Fruit fly (Drosophila melanogaster) S2 (cell line): ENCODE results near the gene akirin.

Experiments
- CG8478 ChIP-seq: fragments of >200 bp; optimal IDR thresholded peaks from 2 replicates; lab custom pipeline; 2018
- CTCF ChIP-seq, 2 experiments: fragments of >200 bp; optimal IDR thresholded peaks; 2 replicates each; lab custom pipeline; 2018

DNA sequence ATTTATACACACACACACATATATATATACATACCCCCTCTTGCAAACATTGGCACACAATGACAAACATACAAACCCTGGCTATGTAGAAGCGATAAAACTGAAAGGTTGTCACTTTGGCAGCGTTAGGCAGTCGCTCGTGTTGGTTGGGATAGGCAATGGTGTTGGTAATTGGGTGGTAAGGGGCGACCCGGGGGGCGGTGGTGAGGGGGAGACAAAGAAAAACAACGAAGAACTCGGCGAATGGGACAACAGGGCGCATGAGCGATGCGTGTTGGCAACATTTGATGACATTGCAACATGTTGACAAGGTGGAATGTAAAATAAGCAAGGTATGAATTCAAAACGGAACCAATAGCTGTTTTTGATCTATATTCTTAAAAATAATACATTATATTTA, 52.9 kb downstream of the akirin start:
- TF ChIP-seq CTCF (optimal IDR thresholded peaks at IDR 0.05; lab: Kevin White, UChicago), result no peak
- no peak for TF ChIP-seq CG8478
